Fruit fly (Drosophila melanogaster) whole organism, embryonic: ENCODE results near the gene CG42809.
"Not testable (repeated sequence)": the region's sequence is repeated elsewhere in the genome, so short reads cannot be mapped to it uniquely, and the experiment has no call there.

ENCODE experiments used
- Awh ChIP-seq: fragments of 200-800 bp; sonication (Bioruptor generic); IDR thresholded peaks from 2 replicates; pipeline ENCODE4, ENCODE4 v1.3.6; 2022; ENCODE audit warnings: missing biosample characterization, missing genetic modification characterization
- CG10274 ChIP-seq: fragments of 200-800 bp; sonication (Bioruptor generic); optimal IDR thresholded peaks from 3 replicates; lab custom pipeline; 2017; ENCODE audit warnings: missing biosample characterization, mild to moderate bottlenecking, missing genetic modification characterization
- CG11504 ChIP-seq: fragments of 200-800 bp; sonication (Bioruptor generic); optimal IDR thresholded peaks from 3 replicates; lab custom pipeline; 2019; ENCODE audit warnings: missing biosample characterization, mild to moderate bottlenecking, missing genetic modification characterization, moderate library complexity
- CG13287 ChIP-seq: fragments of 200-800 bp; sonication (Bioruptor generic); IDR thresholded peaks from 2 replicates; pipeline ENCODE4 v1.3.6; 2022; ENCODE audit warnings: missing biosample characterization, missing genetic modification characterization; ENCODE audit not compliant: partially characterized antibody
- CG14710 ChIP-seq: fragments of 200-800 bp; sonication (Bioruptor generic); optimal IDR thresholded peaks from 3 replicates; lab custom pipeline; 2019; ENCODE audit warnings: missing biosample characterization, mild to moderate bottlenecking, missing genetic modification characterization, moderate library complexity
- CG16815 ChIP-seq: fragments of 200-800 bp; sonication (Bioruptor generic); optimal IDR thresholded peaks from 3 replicates; lab custom pipeline; 2017; ENCODE audit warnings: missing biosample characterization, mild to moderate bottlenecking, missing genetic modification characterization
- CG17385 ChIP-seq: fragments of 200-800 bp; sonication (Bioruptor generic); optimal IDR thresholded peaks from 3 replicates; lab custom pipeline; 2018; ENCODE audit warnings: missing biosample characterization, mild to moderate bottlenecking, missing genetic modification characterization
- CG17912 ChIP-seq: fragments of 200-800 bp; sonication (Bioruptor generic); optimal IDR thresholded peaks from 2 replicates; lab custom pipeline; 2018; ENCODE audit warnings: missing biosample characterization, mild to moderate bottlenecking, missing genetic modification characterization
- CG1792 ChIP-seq: fragments of 200-800 bp; sonication (Bioruptor generic); optimal IDR thresholded peaks from 2 replicates; lab custom pipeline; 2016; ENCODE audit warnings: missing biosample characterization, missing genetic modification characterization
- CG2202 ChIP-seq: fragments of 200-800 bp; sonication (Bioruptor generic); optimal IDR thresholded peaks from 2 replicates; lab custom pipeline; 2018; ENCODE audit warnings: missing biosample characterization, mild to moderate bottlenecking, missing genetic modification characterization
- CG2875 ChIP-seq: fragments of 200-800 bp; sonication (Bioruptor generic); optimal IDR thresholded peaks from 2 replicates; lab custom pipeline; 2017; ENCODE audit warnings: missing biosample characterization, mild to moderate bottlenecking, missing genetic modification characterization, missing genetic modification reagents
- CG6765 ChIP-seq: fragments of 200-800 bp; sonication (Bioruptor generic); optimal IDR thresholded peaks from 3 replicates; lab custom pipeline; 2017; ENCODE audit warnings: missing biosample characterization, mild to moderate bottlenecking, missing genetic modification characterization
- CG7357 ChIP-seq: fragments of 200-800 bp; sonication (Bioruptor generic); IDR thresholded peaks from 3 replicates; pipeline ENCODE4 v1.3.6; 2022; ENCODE audit warnings: missing biosample characterization, missing genetic modification characterization
- CG7963 ChIP-seq: fragments of 200-800 bp; sonication (Bioruptor generic); IDR thresholded peaks from 3 replicates; pipeline ENCODE4 v1.3.6; 2022; ENCODE audit warnings: missing biosample characterization, missing genetic modification characterization; ENCODE audit not compliant: partially characterized antibody
- CG9215 ChIP-seq: fragments of 200-800 bp; sonication (Bioruptor generic); IDR thresholded peaks from 2 replicates; pipeline ENCODE4 v1.3.6; 2022; ENCODE audit warnings: missing biosample characterization, missing genetic modification characterization
- CG9932 ChIP-seq: fragments of 200-800 bp; sonication (Bioruptor generic); IDR thresholded peaks from 2 replicates; pipeline ENCODE4 v1.3.6; 2022; ENCODE audit warnings: missing biosample characterization, missing genetic modification characterization
- CHES-1-like ChIP-seq: fragments of 200-800 bp; sonication (Bioruptor generic); optimal IDR thresholded peaks from 2 replicates; lab custom pipeline; 2016; ENCODE audit warnings: missing biosample characterization, missing genetic modification characterization
- CTCF ChIP-seq: fragments of 200-800 bp; sonication (Bioruptor generic); optimal IDR thresholded peaks from 2 replicates; lab custom pipeline; 2017; ENCODE audit warnings: missing biosample characterization, mild to moderate bottlenecking, missing genetic modification characterization, moderate library complexity
- Camta ChIP-seq: fragments of 200-800 bp; sonication (Bioruptor generic); optimal IDR thresholded peaks from 2 replicates; lab custom pipeline; 2016; ENCODE audit warnings: missing biosample characterization, missing genetic modification characterization
- Dip3 ChIP-seq: fragments of 200-800 bp; sonication (Bioruptor generic); optimal IDR thresholded peaks from 3 replicates; lab custom pipeline; 2016; ENCODE audit warnings: missing biosample characterization, missing genetic modification characterization
- Dref ChIP-seq: fragments of 200-800 bp; sonication (Bioruptor generic); IDR thresholded peaks from 2 replicates; pipeline ENCODE4 v1.3.6; 2022; ENCODE audit warnings: missing biosample characterization, missing genetic modification characterization
- Ets65A ChIP-seq: fragments of 200-800 bp; sonication (Bioruptor generic); peaks from one replicate; lab custom pipeline; 2016; ENCODE audit warnings: missing biosample characterization, missing genetic modification characterization
- Kr ChIP-seq: fragments of 200-800 bp; sonication (Bioruptor generic); optimal IDR thresholded peaks from 2 replicates; lab custom pipeline; 2017; ENCODE audit warnings: missing biosample characterization, mild to moderate bottlenecking, missing genetic modification characterization
- Lim3 ChIP-seq: fragments of 200-800 bp; sonication (Bioruptor generic); IDR thresholded peaks from 2 replicates; pipeline ENCODE4 v1.3.6; 2022; ENCODE audit warnings: missing biosample characterization, missing genetic modification characterization
- MESR4 ChIP-seq: fragments of 200-800 bp; sonication (Bioruptor generic); optimal IDR thresholded peaks from 2 replicates; lab custom pipeline; 2018; ENCODE audit warnings: missing biosample characterization, mild to moderate bottlenecking, missing genetic modification characterization, moderate library complexity
- Med ChIP-seq: fragments of 200-800 bp; sonication (Bioruptor generic); peaks from one replicate; lab custom pipeline; 2016; ENCODE audit warnings: missing biosample characterization, missing genetic modification characterization, mild to moderate bottlenecking, inconsistent platforms, moderate library complexity
- Mes4 ChIP-seq: fragments of 200-800 bp; sonication (Bioruptor generic); optimal IDR thresholded peaks from 2 replicates; lab custom pipeline; 2016; ENCODE audit warnings: missing biosample characterization, missing genetic modification characterization
- Nf-YA ChIP-seq: fragments of 200-800 bp; sonication (Bioruptor generic); IDR thresholded peaks from 2 replicates; pipeline ENCODE4 v1.3.6; 2022; ENCODE audit warnings: missing biosample characterization, missing genetic modification characterization
- Nf-YB ChIP-seq: fragments of 200-800 bp; sonication (Bioruptor generic); optimal IDR thresholded peaks from 3 replicates; lab custom pipeline; 2019; ENCODE audit warnings: missing biosample characterization, mild to moderate bottlenecking, missing genetic modification characterization, moderate library complexity
- Sox100B ChIP-seq: fragments of 200-800 bp; sonication (Bioruptor generic); optimal IDR thresholded peaks from 3 replicates; lab custom pipeline; 2018; ENCODE audit warnings: missing biosample characterization, mild to moderate bottlenecking, missing genetic modification characterization
- TFAM ChIP-seq: fragments of 200-800 bp; sonication (Bioruptor generic); optimal IDR thresholded peaks from 2 replicates; lab custom pipeline; 2017; ENCODE audit warnings: missing biosample characterization, missing genetic modification characterization, inconsistent platforms
- chn ChIP-seq: fragments of 200-800 bp; sonication (Bioruptor generic); optimal IDR thresholded peaks from 2 replicates; lab custom pipeline; 2016; ENCODE audit warnings: missing biosample characterization, missing genetic modification characterization
- crc ChIP-seq: fragments of 200-800 bp; sonication (Bioruptor generic); optimal IDR thresholded peaks from 2 replicates; lab custom pipeline; 2016; ENCODE audit warnings: missing biosample characterization, missing genetic modification characterization
- ftz-f1 ChIP-seq: fragments of 200-800 bp; sonication (Bioruptor generic); optimal IDR thresholded peaks from 2 replicates; lab custom pipeline; 2016; ENCODE audit warnings: missing biosample characterization, missing genetic modification characterization
- gt ChIP-seq: fragments of 200-800 bp; sonication (Bioruptor generic); IDR thresholded peaks from 2 replicates; pipeline ENCODE4 v1.3.6; 2022; ENCODE audit warnings: missing biosample characterization, missing genetic modification characterization
- h ChIP-seq: fragments of >200 bp; optimal IDR thresholded peaks from 2 replicates; lab custom pipeline; 2017
- ham ChIP-seq: fragments of 200-800 bp; sonication (Bioruptor generic); IDR thresholded peaks from 2 replicates; pipeline ENCODE4 v1.3.6; 2022; ENCODE audit warnings: missing biosample characterization, missing genetic modification characterization
- jumu ChIP-seq: fragments of 200-800 bp; sonication (Bioruptor generic); optimal IDR thresholded peaks from 3 replicates; lab custom pipeline; 2016; ENCODE audit warnings: missing biosample characterization, missing genetic modification characterization
- pb ChIP-seq: fragments of 200-800 bp; sonication (Bioruptor generic); optimal IDR thresholded peaks from 3 replicates; lab custom pipeline; 2016; ENCODE audit warnings: missing biosample characterization, missing genetic modification characterization
- scrt ChIP-seq: fragments of 200-800 bp; sonication (Bioruptor generic); optimal IDR thresholded peaks from 2 replicates; lab custom pipeline; 2018; ENCODE audit warnings: missing biosample characterization, mild to moderate bottlenecking, missing genetic modification characterization, moderate library complexity
- sd ChIP-seq: fragments of 200-800 bp; sonication (Bioruptor generic); optimal IDR thresholded peaks from 3 replicates; lab custom pipeline; 2018; ENCODE audit warnings: missing biosample characterization, mild to moderate bottlenecking, missing genetic modification characterization, moderate library complexity
- so ChIP-seq: fragments of 200-800 bp; sonication (Bioruptor generic); IDR thresholded peaks from 3 replicates; pipeline ENCODE4 v1.3.6; 2022; ENCODE audit warnings: missing biosample characterization, missing genetic modification characterization
- sqz ChIP-seq: fragments of 200-800 bp; sonication (Bioruptor generic); optimal IDR thresholded peaks from 3 replicates; lab custom pipeline; 2018; ENCODE audit warnings: missing biosample characterization, mild to moderate bottlenecking, missing genetic modification characterization
- vfl ChIP-seq: fragments of 200-800 bp; sonication (Bioruptor generic); optimal IDR thresholded peaks from 2 replicates; lab custom pipeline; 2016; ENCODE audit warnings: missing biosample characterization, missing genetic modification characterization
- vvl ChIP-seq: fragments of 200-800 bp; sonication (Bioruptor generic); IDR thresholded peaks from 2 replicates; pipeline ENCODE4 v1.3.6; 2022; ENCODE audit warnings: missing biosample characterization, missing genetic modification characterization

The CG42809 gene

dm6 chr2L:13449397-13449796, 7.9 kb upstream of the CG42809 start, which contains the start of gene Hsp60D:
Gene Hsp60D (minus strand): TSS chr2L:13449497.
- TF ChIP-seq Sox100B, CG6765, CG16815 (GFP tag; lab: Kevin White, UChicago): not testable (repeated sequence)

dm6 chr2L:13458991-13459731, 1.9 kb downstream of the CG42809 start, which contains the start of gene CG42810:
Gene CG42810 (plus strand): TSS chr2L:13459681.
- peak; percentile 85 for TF ChIP-seq scrt (GFP tag; lab: Kevin White, UChicago)
- no peak for TF ChIP-seq Camta (GFP tag; lab: Kevin White, UChicago)
- no peak for TF ChIP-seq h (lab: Kevin White, UChicago)
- 0 out of 3 replicates have a peak, but pooled peaks have one; percentile 58 for TF ChIP-seq so
- TF ChIP-seq Med = peak; percentile 14
- TF ChIP-seq pb (GFP tag; lab: Kevin White, UChicago) = no peak
- TF ChIP-seq CTCF (GFP tag; lab: Kevin White, UChicago) = peak; percentile 60
- TF ChIP-seq CG11504 (tag; lab: Kevin White, UChicago) = peak; percentile 2
- TF ChIP-seq vvl (GFP tag; lab: Robert Waterston, UW) = no peak
- TF ChIP-seq ftz-f1 (GFP tag; lab: Kevin White, UChicago) = peak; percentile 90

- TF ChIP-seq MESR4 (no peak), so (no peak), CG14710 (tag; lab: Kevin White, UChicago) (no peak), CG2202 (no peak), vfl (GFP tag; lab: Kevin White, UChicago) (no peak), Mes4 (no peak), CG11504 (tag; lab: Kevin White, UChicago) (no peak), ham (no peak), CG9932 (GFP tag; lab: Robert Waterston, UW) (peak; percentile 29; the same call in 1 of the 2 replicates), CHES-1-like (GFP tag; lab: Kevin White, UChicago) (no peak), CG9215 (no peak), Nf-YA (no peak), Dref (GFP tag; lab: Robert Waterston, UW) (no peak), CG7357 (GFP tag; lab: Robert Waterston, UW) (no peak), jumu (peak; percentile 4), CG7963 (GFP tag; lab: Robert Waterston, UW) (no peak), Ets65A (GFP tag; lab: Kevin White, UChicago) (peak; percentile 68), sqz (GFP tag; lab: Kevin White, UChicago) (no peak), CG17385 (GFP tag; lab: Kevin White, UChicago) (peak; percentile 39), chn (GFP tag; lab: Kevin White, UChicago) (no peak), sd (tag; lab: Kevin White, UChicago) (no peak), CG17912 (no peak), crc (GFP tag; lab: Kevin White, UChicago) (no peak), Awh (no peak), CG10274 (GFP tag; lab: Kevin White, UChicago) (no peak), gt (GFP tag; lab: Robert Waterston, UW) (no peak), Lim3 (no peak), Dip3 (GFP tag; lab: Kevin White, UChicago) (no peak), Kr (no peak), Nf-YB (no peak), CG2875 (GFP tag; lab: Kevin White, UChicago) (no peak), CG1792 (GFP tag; lab: Kevin White, UChicago) (no peak), CG13287 (no peak), TFAM (no peak)
Observed at dm6 chr2L:13460911-13461866, 3.9 kb downstream of the CG42809 start, which contains the start of gene CG46308. Gene CG46308 (plus strand): TSS chr2L:13461774.
